Worm (Caenorhabditis elegans): ENCODE data around the gene aakg-3.

- TF ChIP-seq ceh-30 (tag; optimal IDR thresholded peaks at IDR 0.05) (no peak), nhr-11 (tag; optimal IDR thresholded peaks at IDR 0.05) (no peak), pqm-1 (tag; optimal IDR thresholded peaks at IDR 0.05) (no peak), pha-4 (tag; optimal IDR thresholded peaks at IDR 0.05) (no peak), lin-11 (tag; optimal IDR thresholded peaks at IDR 0.05) (no peak), C38D4.7 (GFP tag; optimal IDR thresholded peaks at IDR 0.05) (no peak), C08G9.2 (tag; optimal IDR thresholded peaks at IDR 0.05) (no peak), ceh-6 (GFP tag; optimal IDR thresholded peaks at IDR 0.05) (no peak), syd-9 (tag; optimal IDR thresholded peaks at IDR 0.05) (no peak), rnt-1 (tag; optimal IDR thresholded peaks at IDR 0.05) (no peak)
Observed at ce11 chrX:3024637-3025113, 48.4 kb downstream of the aakg-3 start, which contains the start of gene aqp-7.
